Fruit fly (Drosophila melanogaster): Measurements from ENCODE around the gene CG15468.
A peak's percentile ranks its signal among the peaks of the same experiment; 100 is the strongest.

Gene CG15468

DNA sequence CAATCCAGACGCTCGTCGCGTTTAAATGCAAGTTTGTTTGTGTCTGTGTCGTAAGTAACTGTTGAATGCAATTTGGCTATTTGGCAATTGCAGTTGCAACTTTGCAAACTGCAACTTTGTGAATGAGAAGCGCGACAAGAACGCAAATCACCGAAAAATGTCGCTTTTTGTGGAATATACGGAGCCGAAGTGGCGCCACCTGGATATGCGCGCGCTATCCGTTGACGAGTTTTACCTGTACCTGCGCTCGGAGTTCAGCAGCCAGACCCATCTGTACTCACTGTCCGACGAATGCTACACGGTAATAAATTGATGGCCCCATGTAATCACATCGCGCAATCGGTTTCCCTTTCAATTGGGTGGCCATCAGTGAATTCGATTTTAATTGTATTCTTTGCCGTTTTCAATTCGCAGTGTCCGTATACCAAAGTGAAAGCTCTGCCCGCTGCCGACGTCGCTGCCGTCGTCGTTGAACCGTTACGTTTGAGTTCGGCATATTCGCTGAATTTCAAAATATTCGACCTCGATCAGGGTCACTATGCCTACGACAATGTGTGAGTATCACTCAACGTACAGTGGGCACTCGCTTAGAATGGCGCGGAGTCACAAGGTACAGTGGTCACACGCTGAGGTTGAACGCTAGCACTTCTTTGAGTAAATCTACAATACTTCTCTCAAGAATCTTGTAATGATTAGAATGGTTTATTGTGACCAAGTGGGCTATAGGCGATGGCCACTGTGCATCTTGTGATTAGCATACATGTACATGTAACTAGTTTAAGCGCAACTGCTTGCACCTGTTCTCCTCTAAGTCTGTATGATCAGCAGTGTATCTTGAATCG, 41.7 kb downstream of the CG15468 start (continued):
- TF ChIP-seq scrt (GFP tag; optimal IDR thresholded peaks at IDR 0.05) (peak; percentile 56), tna (GFP tag; IDR thresholded peaks at IDR 0.05; ENCODE audit: partially characterized antibody) (no peak), Opbp (GFP tag; IDR thresholded peaks at IDR 0.05; ENCODE audit: partially characterized antibody) (no peak), gsb (GFP tag; IDR thresholded peaks at IDR 0.05) (peak; percentile 90), CG6254 (GFP tag; optimal IDR thresholded peaks at IDR 0.05) (no peak), ranshi (GFP tag; IDR thresholded peaks at IDR 0.05) (peak; percentile 91), croc (GFP tag; conservative IDR thresholded peaks at IDR 0.05) (peak; percentile 53; the same call in 1 of the 3 replicates), CG14965 (GFP tag; optimal IDR thresholded peaks at IDR 0.05; ENCODE audit: borderline replicate concordance) (no peak), CG9932 (GFP tag; IDR thresholded peaks at IDR 0.05) (peak; percentile 66), corto (GFP tag; optimal IDR thresholded peaks at IDR 0.05) (no peak), CG6765 (GFP tag; optimal IDR thresholded peaks at IDR 0.05) (no peak)

DNA sequence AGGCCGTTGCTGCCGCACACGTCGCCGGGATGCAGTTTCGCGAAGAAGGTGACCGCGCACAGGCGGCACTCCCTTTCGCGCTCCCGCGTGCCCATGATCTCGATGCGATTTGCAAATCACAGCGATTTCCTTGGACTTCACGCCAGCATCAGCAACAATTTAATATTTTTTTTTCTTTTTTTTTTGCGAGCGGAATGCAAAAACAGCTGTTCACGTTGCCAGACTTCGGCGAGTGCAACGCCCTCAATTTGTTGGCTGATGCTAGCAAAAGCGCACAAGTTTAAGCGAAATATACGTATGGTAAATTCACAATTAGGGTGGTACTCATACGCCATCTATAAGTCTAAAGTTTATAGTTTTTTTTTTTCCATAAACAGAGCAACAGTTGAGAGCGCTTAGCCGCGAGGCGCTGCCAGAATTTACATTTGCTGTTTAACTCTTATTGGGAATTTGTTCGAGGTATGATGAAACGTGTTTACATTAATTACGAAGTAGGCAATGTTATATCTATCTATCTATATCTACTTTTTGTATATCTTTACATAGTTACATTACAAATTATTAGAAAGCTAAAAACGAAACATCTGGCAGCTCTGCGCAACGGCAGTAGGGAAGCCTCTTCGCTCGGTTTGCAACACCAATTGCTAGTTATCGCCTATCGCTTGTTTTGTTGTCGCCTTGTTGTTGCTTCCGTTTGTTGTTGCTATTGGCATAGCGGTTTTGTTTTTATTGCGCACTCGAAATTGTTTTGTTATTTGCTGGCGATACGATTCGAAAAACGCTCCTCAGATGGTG, 42.5 kb downstream of the CG15468 start, which contains the start of the genes CG4041 and Hgsnat:
CG4041 (minus strand) TSS at position 220 of the 795 bp plus-strand sequence.
Hgsnat (plus strand) TSS at position 503 of the 795 bp plus-strand sequence.
- peak; percentile 60 for TF ChIP-seq CG17359 (tag; optimal IDR thresholded peaks at IDR 0.05)
- peak; percentile 3 for TF ChIP-seq CG4820 (GFP tag; optimal IDR thresholded peaks at IDR 0.05)
- no peak for TF ChIP-seq CG5953 (GFP tag; IDR thresholded peaks at IDR 0.05)
- peak; percentile 19 for TF ChIP-seq dm (GFP tag; optimal IDR thresholded peaks at IDR 0.05)
- peak; percentile 5; the same call in 1 of the 2 replicates for TF ChIP-seq E2f2 (GFP tag; IDR thresholded peaks at IDR 0.05)
- TF ChIP-seq Ets65A (GFP tag): peak; percentile 81
- peak; percentile 24 for TF ChIP-seq CG2712 (tag; optimal IDR thresholded peaks at IDR 0.05)
- no peak for TF ChIP-seq CG10366 (GFP tag; IDR thresholded peaks at IDR 0.05)
- peak; percentile 18 for TF ChIP-seq CG3281 (GFP tag; optimal IDR thresholded peaks at IDR 0.05)
- TF ChIP-seq MESR4 (GFP tag; optimal IDR thresholded peaks at IDR 0.05): peak; percentile 38
- peak; percentile 4 for TF ChIP-seq nom (GFP tag; optimal IDR thresholded peaks at IDR 0.05)
- TF ChIP-seq CG11398 (GFP tag; optimal IDR thresholded peaks at IDR 0.05): no peak
- no peak for TF ChIP-seq CG4854 (GFP tag; optimal IDR thresholded peaks at IDR 0.05)
- peak; percentile 50 for TF ChIP-seq pzg (GFP tag; optimal IDR thresholded peaks at IDR 0.05)
- peak; percentile 51 for TF ChIP-seq CG15479 (GFP tag; optimal IDR thresholded peaks at IDR 0.05)
- TF ChIP-seq lab (GFP tag; optimal IDR thresholded peaks at IDR 0.05): peak; percentile 26
- no peak for TF ChIP-seq CG12942 (GFP tag; optimal IDR thresholded peaks at IDR 0.05)
- peak; percentile 23 for TF ChIP-seq CG9727 (GFP tag; optimal IDR thresholded peaks at IDR 0.05)
- peak in 1 of 2 experiments; percentile 17 for TF ChIP-seq dpn (GFP tag; optimal IDR thresholded peaks at IDR 0.05)
- no peak for TF ChIP-seq CG14965 (GFP tag; optimal IDR thresholded peaks at IDR 0.05; ENCODE audit: borderline replicate concordance)
- peak; percentile 35 for TF ChIP-seq CoRest (tag; optimal IDR thresholded peaks at IDR 0.05)
- TF ChIP-seq lbe (GFP tag; optimal IDR thresholded peaks at IDR 0.05): peak; percentile 26
- TF ChIP-seq CG8924 (tag; optimal IDR thresholded peaks at IDR 0.05): peak; percentile 15
- peak; percentile 21; the same call in 1 of the 2 replicates for TF ChIP-seq CG9932 (GFP tag; IDR thresholded peaks at IDR 0.05)
- peak; percentile 28 to 83 for TF ChIP-seq crp (GFP tag; optimal IDR thresholded peaks at IDR 0.05)
- peak; percentile 44 for TF ChIP-seq CG1603 (tag; optimal IDR thresholded peaks at IDR 0.05)
- TF ChIP-seq sug (tag; optimal IDR thresholded peaks at IDR 0.05): peak; percentile 4
- TF ChIP-seq CG12391 (tag; optimal IDR thresholded peaks at IDR 0.05): peak; percentile 31
- peak; percentile 22 for TF ChIP-seq CG10654 (GFP tag; optimal IDR thresholded peaks at IDR 0.05)
- no peak for TF ChIP-seq Fer2 (tag; optimal IDR thresholded peaks at IDR 0.05)
- peak; percentile 6 for TF ChIP-seq Hsf (GFP tag; optimal IDR thresholded peaks at IDR 0.05)
- TF ChIP-seq tio (GFP tag; optimal IDR thresholded peaks at IDR 0.05): no peak
- no peak for TF ChIP-seq wor (GFP tag; IDR thresholded peaks at IDR 0.05)
- TF ChIP-seq row (GFP tag; IDR thresholded peaks at IDR 0.05): peak; percentile 27; the same call in 2 of the 3 replicates
- 0 out of 3 replicates have a peak, but pooled peaks have one; percentile 6 for TF ChIP-seq CG16813 (GFP tag; IDR thresholded peaks at IDR 0.05; ENCODE audit: partially characterized antibody)

Measured in whole organism, embryonic.